Fruit fly (Drosophila melanogaster): ENCODE results near the gene CG32121.

Gene CG32121

DNA sequence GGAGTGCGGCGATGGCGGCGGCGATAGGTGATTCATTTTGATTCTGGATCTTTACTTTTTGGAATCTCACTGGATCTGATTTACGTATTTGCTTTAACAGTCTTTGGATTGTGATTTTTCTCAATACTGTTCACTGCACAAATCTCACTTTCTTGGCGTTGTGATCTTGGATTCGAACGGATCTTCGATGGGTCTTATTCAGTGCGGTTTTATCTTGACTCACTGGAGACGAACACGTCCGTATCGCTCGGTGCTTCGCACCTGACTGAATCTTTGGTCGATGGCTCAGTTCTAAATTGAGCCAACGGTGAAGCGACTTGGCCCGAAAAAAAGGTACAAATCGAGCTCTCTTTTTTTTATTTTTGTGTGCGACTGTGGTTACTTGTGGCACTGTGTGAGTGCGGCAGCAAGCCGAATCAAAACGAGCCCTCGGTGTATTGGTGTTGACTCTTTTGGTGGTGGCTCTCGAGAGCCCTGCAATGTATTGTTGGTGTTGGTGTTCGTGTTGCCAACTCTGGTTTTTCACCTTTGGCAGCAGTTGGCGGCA is 21.2 kb downstream of the CG32121 start, which contains the start of gene sens:
Gene sens, minus strand, starts transcription at position 254 of the 547 bp plus-strand sequence.
- TF ChIP-seq psq (optimal IDR thresholded peaks at IDR 0.05), result no peak
- no peak for TF ChIP-seq Myc (optimal IDR thresholded peaks at IDR 0.05)
- TF ChIP-seq Sin3A (optimal IDR thresholded peaks at IDR 0.05), result no peak
- TF ChIP-seq ttk (optimal IDR thresholded peaks at IDR 0.05), result no peak
- no peak for TF ChIP-seq insv (optimal IDR thresholded peaks at IDR 0.05)
- no peak for TF ChIP-seq h (optimal IDR thresholded peaks at IDR 0.05)

dm6 chr3L:13397656-13398055 is 24.5 kb downstream of the CG32121 start:
- TF ChIP-seq Myc (optimal IDR thresholded peaks at IDR 0.05) (no peak), Sin3A (optimal IDR thresholded peaks at IDR 0.05) (no peak), ttk (optimal IDR thresholded peaks at IDR 0.05) (no peak), psq (optimal IDR thresholded peaks at IDR 0.05) (no peak), h (optimal IDR thresholded peaks at IDR 0.05) (no peak), insv (optimal IDR thresholded peaks at IDR 0.05) (no peak)

DNA sequence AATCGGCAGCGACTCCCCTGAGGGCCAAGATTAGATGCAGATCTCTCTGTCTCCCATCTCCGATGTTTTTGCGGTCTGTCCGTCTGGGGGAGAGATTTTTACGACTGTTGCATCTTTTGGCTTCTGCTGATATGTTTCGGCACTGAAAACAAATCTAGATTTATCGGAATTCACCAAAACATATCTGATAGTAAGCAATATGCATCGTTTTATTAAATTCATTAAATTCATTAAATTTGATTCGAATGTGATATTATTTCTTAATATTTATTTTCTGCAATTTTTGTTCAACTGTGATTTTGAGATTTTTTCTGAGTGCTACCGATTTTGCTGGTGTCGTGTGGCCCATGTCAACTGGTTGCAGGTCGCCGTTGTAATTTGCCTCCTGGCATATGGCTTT is 28.6 kb downstream of the CG32121 start:
- TF ChIP-seq ttk (optimal IDR thresholded peaks at IDR 0.05) (no peak), Sin3A (optimal IDR thresholded peaks at IDR 0.05) (no peak), insv (optimal IDR thresholded peaks at IDR 0.05) (no peak), h (optimal IDR thresholded peaks at IDR 0.05) (no peak), Myc (optimal IDR thresholded peaks at IDR 0.05) (no peak), psq (optimal IDR thresholded peaks at IDR 0.05) (no peak)

DNA sequence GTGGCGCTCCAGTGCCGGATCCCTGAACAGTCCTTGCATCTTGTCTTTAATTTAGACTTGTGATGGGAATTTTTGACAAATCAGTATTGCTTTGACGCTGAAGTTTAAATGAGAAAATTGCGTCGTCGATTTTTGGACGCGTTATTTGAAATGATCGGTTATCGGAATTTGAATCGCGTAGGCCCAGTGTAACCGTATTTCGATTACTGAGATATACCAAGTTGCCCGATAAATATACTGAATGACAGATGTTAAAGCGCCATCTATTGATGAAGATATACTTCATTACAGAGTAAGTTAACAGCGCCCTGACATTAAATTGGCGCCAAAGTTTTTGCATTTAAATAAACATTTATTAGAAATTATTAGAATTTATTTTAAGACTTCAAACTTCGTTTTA is 32.3 kb downstream of the CG32121 start, which contains the start of gene Poc1:
Gene Poc1, minus strand, starts transcription at position 173 of the 400 bp plus-strand sequence.
- no peak for TF ChIP-seq Sin3A (optimal IDR thresholded peaks at IDR 0.05)
- TF ChIP-seq h (optimal IDR thresholded peaks at IDR 0.05), result no peak
- TF ChIP-seq Myc (optimal IDR thresholded peaks at IDR 0.05), result no peak
- TF ChIP-seq ttk (optimal IDR thresholded peaks at IDR 0.05), result no peak
- no peak for TF ChIP-seq insv (optimal IDR thresholded peaks at IDR 0.05)
- TF ChIP-seq psq (optimal IDR thresholded peaks at IDR 0.05), result no peak

- no peak for TF ChIP-seq insv (optimal IDR thresholded peaks at IDR 0.05)
- TF ChIP-seq psq (optimal IDR thresholded peaks at IDR 0.05), result no peak
- no peak for TF ChIP-seq Myc (optimal IDR thresholded peaks at IDR 0.05)
- no peak for TF ChIP-seq Sin3A (optimal IDR thresholded peaks at IDR 0.05)
- TF ChIP-seq h (optimal IDR thresholded peaks at IDR 0.05), result no peak
- TF ChIP-seq ttk (optimal IDR thresholded peaks at IDR 0.05), result no peak
These were observed 34.5 kb downstream of the CG32121 start, which contains the start of gene CG10171 for dm6 chr3L:13387608-13388007. Gene CG10171 (minus strand): TSS chr3L:13387907.

- no peak for TF ChIP-seq h (optimal IDR thresholded peaks at IDR 0.05)
- no peak for TF ChIP-seq Sin3A (optimal IDR thresholded peaks at IDR 0.05)
- no peak for TF ChIP-seq insv (optimal IDR thresholded peaks at IDR 0.05)
- no peak for TF ChIP-seq ttk (optimal IDR thresholded peaks at IDR 0.05)
- TF ChIP-seq Myc (optimal IDR thresholded peaks at IDR 0.05), result no peak
- TF ChIP-seq psq (optimal IDR thresholded peaks at IDR 0.05), result no peak
These were observed 37.6 kb downstream of the CG32121 start, which contains the start of gene CG14110 for dm6 chr3L:13384489-13384888. Gene CG14110 (plus strand): TSS chr3L:13384789.

- no peak for TF ChIP-seq h (optimal IDR thresholded peaks at IDR 0.05)
- no peak for TF ChIP-seq insv (optimal IDR thresholded peaks at IDR 0.05)
- TF ChIP-seq psq (optimal IDR thresholded peaks at IDR 0.05), result no peak
These were observed 39.9 kb downstream of the CG32121 start, which contains the start of gene ImpL1 for dm6 chr3L:13382061-13382815. Gene ImpL1 (plus strand): TSS chr3L:13382765.

DNA sequence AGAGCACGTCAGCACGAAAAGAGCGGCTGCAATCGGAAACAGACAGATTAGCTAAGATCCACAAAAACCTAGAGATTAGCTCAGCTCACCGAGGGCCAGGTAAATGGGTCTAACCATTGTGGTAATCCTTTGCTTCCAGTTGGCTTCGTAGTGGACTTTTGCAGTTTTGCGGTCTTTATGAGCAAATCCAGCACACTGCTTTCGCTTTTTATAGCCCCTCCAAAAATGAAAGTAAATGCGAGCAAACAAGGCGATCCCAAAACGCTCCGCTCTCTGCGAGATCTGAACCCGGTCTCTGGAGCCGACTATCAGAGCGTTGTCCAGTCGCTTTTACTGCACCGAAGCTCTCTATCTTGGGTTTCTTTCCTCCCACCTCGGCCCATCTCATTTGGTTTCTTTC is 41.0 kb downstream of the CG32121 start, which contains the start of gene CG14107:
Gene CG14107, minus strand, starts transcription at position 187 of the 400 bp plus-strand sequence.
- TF ChIP-seq Myc (optimal IDR thresholded peaks at IDR 0.05) (no peak), ttk (optimal IDR thresholded peaks at IDR 0.05) (no peak), h (optimal IDR thresholded peaks at IDR 0.05) (no peak), Sin3A (optimal IDR thresholded peaks at IDR 0.05) (no peak), psq (optimal IDR thresholded peaks at IDR 0.05) (no peak), insv (optimal IDR thresholded peaks at IDR 0.05) (no peak)

DNA sequence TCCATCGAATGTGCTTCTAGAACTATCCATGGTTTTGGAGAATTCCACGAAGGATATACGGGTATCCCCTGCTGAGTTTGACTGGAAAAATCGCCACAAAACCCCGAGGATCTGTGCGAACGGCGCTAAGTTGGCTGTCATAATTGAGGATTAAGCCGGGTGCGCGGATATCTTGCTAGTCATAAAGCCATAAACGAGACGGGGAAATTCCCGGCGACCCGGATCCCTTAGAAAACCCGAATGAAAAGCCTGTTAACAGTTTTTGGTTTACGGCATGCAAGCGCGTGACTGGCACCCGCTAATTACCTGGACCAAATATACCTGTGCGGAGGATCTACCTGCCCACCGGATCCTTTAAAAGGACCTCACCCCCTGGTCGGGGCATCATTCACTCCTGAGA is 43.9 kb downstream of the CG32121 start, which contains the start of gene SNCF:
Gene SNCF, plus strand, starts transcription at position 382 of the 400 bp plus-strand sequence.
- no peak for TF ChIP-seq insv (optimal IDR thresholded peaks at IDR 0.05)
- no peak for TF ChIP-seq Myc (optimal IDR thresholded peaks at IDR 0.05)
- TF ChIP-seq h (optimal IDR thresholded peaks at IDR 0.05), result no peak
- no peak for TF ChIP-seq Sin3A (optimal IDR thresholded peaks at IDR 0.05)
- no peak for TF ChIP-seq ttk (optimal IDR thresholded peaks at IDR 0.05)
- no peak for TF ChIP-seq psq (optimal IDR thresholded peaks at IDR 0.05)

- no peak for TF ChIP-seq psq (optimal IDR thresholded peaks at IDR 0.05)
- no peak for TF ChIP-seq Sin3A (optimal IDR thresholded peaks at IDR 0.05)
- no peak for TF ChIP-seq insv (optimal IDR thresholded peaks at IDR 0.05)
- TF ChIP-seq ttk (optimal IDR thresholded peaks at IDR 0.05), result no peak
- no peak for TF ChIP-seq h (optimal IDR thresholded peaks at IDR 0.05)
- no peak for TF ChIP-seq Myc (optimal IDR thresholded peaks at IDR 0.05)
These were observed 44.5 kb downstream of the CG32121 start, which contains the start of gene CG14111 for dm6 chr3L:13377657-13378056. Gene CG14111 (plus strand): TSS chr3L:13377957.
